Worm (Caenorhabditis elegans): ENCODE data around the gene F37A8.5.

F37A8.5 gene

DNA sequence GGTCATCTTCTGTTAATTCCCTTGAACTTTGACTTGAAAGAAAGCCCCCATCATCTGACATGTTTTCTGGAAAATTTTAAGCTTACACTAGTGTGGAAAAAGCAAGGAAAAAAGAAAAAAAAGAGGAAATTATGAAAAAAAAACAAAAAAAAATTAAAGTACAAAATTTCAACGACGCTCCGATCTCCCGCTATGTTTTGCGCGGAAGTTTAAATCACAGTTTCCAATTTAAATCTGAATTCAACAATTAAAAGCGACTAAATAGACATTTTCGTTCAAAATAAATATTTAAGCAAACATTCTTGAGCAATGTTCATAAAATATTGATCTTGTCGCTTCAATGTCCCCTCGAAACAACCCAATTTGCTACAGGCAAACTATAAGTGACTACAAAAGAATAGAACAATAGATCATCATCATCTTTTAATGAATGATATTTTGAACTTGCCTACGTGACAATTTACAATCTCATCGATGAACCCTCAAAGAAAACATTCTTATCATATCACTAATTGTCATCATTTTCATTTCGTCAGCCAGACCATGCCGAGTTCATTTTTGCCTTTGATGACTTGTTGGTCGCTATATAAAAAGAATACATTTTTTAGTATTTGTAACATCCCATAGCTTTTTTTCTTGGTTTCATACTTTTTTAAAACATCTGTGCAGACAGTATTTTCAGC, 34.6 kb upstream of the F37A8.5 start, which contains the start of the genes metl-6 and nit-1:
metl-6 (minus strand) TSS at position 66 of the 683 bp plus-strand sequence.
nit-1 (plus strand) TSS at position 562 of the 683 bp plus-strand sequence.
- TF ChIP-seq lin-13 (GFP tag; optimal IDR thresholded peaks at IDR 0.05) (no peak), nhr-10 (tag; optimal IDR thresholded peaks at IDR 0.05) (no peak), aly-2 (tag; optimal IDR thresholded peaks at IDR 0.05) (no peak), fos-1 (tag; optimal IDR thresholded peaks at IDR 0.05) (peak; percentile 36), lsy-2 (tag; optimal IDR thresholded peaks at IDR 0.05) (peak in 1 of 2 experiments; percentile 32), Y55F3AM.14 (GFP tag; optimal IDR thresholded peaks at IDR 0.05) (no peak), elt-1 (tag; optimal IDR thresholded peaks at IDR 0.05) (no peak), ztf-1 (GFP tag; conservative IDR thresholded peaks at IDR 0.05) (no peak), ZK546.5 (tag; optimal IDR thresholded peaks at IDR 0.05) (no peak), ztf-4 (tag; optimal IDR thresholded peaks at IDR 0.05) (no peak), peb-1 (tag; optimal IDR thresholded peaks at IDR 0.05) (no peak), blmp-1 (tag; optimal IDR thresholded peaks at IDR 0.05; ENCODE audit: insufficient read depth) (no peak), nhr-23 (tag; optimal IDR thresholded peaks at IDR 0.05) (no peak), nhr-77 (tag; optimal IDR thresholded peaks at IDR 0.05) (no peak), R02D3.7 (tag; optimal IDR thresholded peaks at IDR 0.05) (no peak), nhr-6 (tag; optimal IDR thresholded peaks at IDR 0.05) (no peak), C34F6.9 (tag; optimal IDR thresholded peaks at IDR 0.05) (no peak), unc-62 (GFP tag; optimal IDR thresholded peaks at IDR 0.05) (no peak), sma-9 (GFP tag; optimal IDR thresholded peaks at IDR 0.05) (peak; percentile 39), sma-9 (tag; optimal IDR thresholded peaks at IDR 0.05) (no peak), unc-39 (tag; optimal IDR thresholded peaks at IDR 0.05) (no peak), dmd-4 (tag; optimal IDR thresholded peaks at IDR 0.05) (no peak), egl-27 (tag; optimal IDR thresholded peaks at IDR 0.05) (no peak), ceh-82 (tag; optimal IDR thresholded peaks at IDR 0.05) (no peak), nhr-237 (tag; optimal IDR thresholded peaks at IDR 0.05) (no peak), snpc-4 (tag; optimal IDR thresholded peaks at IDR 0.05) (no peak), nhr-21 (tag; optimal IDR thresholded peaks at IDR 0.05) (peak; percentile 8), unc-55 (GFP tag; optimal IDR thresholded peaks at IDR 0.05) (peak; percentile 37), alr-1 (tag; optimal IDR thresholded peaks at IDR 0.05) (no peak), lin-39 (tag; optimal IDR thresholded peaks at IDR 0.05) (no peak), F13H6.1 (tag; optimal IDR thresholded peaks at IDR 0.05) (no peak), nhr-12 (tag; optimal IDR thresholded peaks at IDR 0.05) (no peak), elt-3 (tag; optimal IDR thresholded peaks at IDR 0.05) (no peak), ceh-16 (tag; optimal IDR thresholded peaks at IDR 0.05) (no peak), mdl-1 (tag; optimal IDR thresholded peaks at IDR 0.05) (no peak), zag-1 (tag; optimal IDR thresholded peaks at IDR 0.05) (no peak), mbf-1 (tag; optimal IDR thresholded peaks at IDR 0.05) (no peak), mab-5 (tag; optimal IDR thresholded peaks at IDR 0.05) (no peak), gmeb-1 (tag; optimal IDR thresholded peaks at IDR 0.05) (peak; percentile 76), sem-4 (tag; optimal IDR thresholded peaks at IDR 0.05) (no peak), nhr-11 (tag; optimal IDR thresholded peaks at IDR 0.05) (no peak), ztf-11 (tag; optimal IDR thresholded peaks at IDR 0.05) (no peak), sma-3 (GFP tag; optimal IDR thresholded peaks at IDR 0.05) (no peak), skn-1 (tag; optimal IDR thresholded peaks at IDR 0.05) (peak; percentile 91), nhr-129 (tag; optimal IDR thresholded peaks at IDR 0.05) (no peak), crh-2 (tag; optimal IDR thresholded peaks at IDR 0.05) (no peak), lin-11 (tag; optimal IDR thresholded peaks at IDR 0.05) (no peak), nhr-25 (tag; optimal IDR thresholded peaks at IDR 0.05) (no peak), ama-1 (optimal IDR thresholded peaks at IDR 0.05) (no peak)
